Worm (Caenorhabditis elegans) whole organism, L4 larva: Measurements from ENCODE around the gene Y54G2A.45.

Experiments used
- F49E8.2 ChIP-seq: sonication (generic microtip); optimal IDR thresholded peaks from 2 replicates; lab custom pipeline; 2016; ENCODE audit warnings: missing compliant biosample characterization, mild to moderate bottlenecking, missing genetic modification characterization, borderline replicate concordance
- R02D3.7 ChIP-seq: fragments of 150-350 bp; sonication (generic microtip); optimal IDR thresholded peaks from 3 replicates; lab custom pipeline; 2014; ENCODE audit warnings: missing biosample characterization, missing genetic modification characterization
- Y75B8A.6 ChIP-seq: fragments of 200-800 bp; sonication (Bioruptor generic); IDR thresholded peaks from 2 replicates; pipeline ENCODE4 v1.3.6; 2022; ENCODE audit warnings: missing genetic modification reagents, missing genetic modification characterization, missing compliant biosample characterization
- arid-1 ChIP-seq: fragments of 200-800 bp; sonication (Bioruptor generic); conservative IDR thresholded peaks from 2 replicates; pipeline ENCODE4 v1.3.6; 2022; ENCODE audit warnings: missing genetic modification reagents, missing genetic modification characterization, missing compliant biosample characterization
- ceh-20 ChIP-seq: fragments of 200-800 bp; sonication (Bioruptor generic); IDR thresholded peaks from 2 replicates; pipeline ENCODE4 v1.3.6; 2022; ENCODE audit warnings: missing genetic modification reagents, missing genetic modification characterization, missing compliant biosample characterization
- ceh-32 ChIP-seq: sonication (generic microtip); optimal IDR thresholded peaks from 2 replicates; lab custom pipeline; 2016; ENCODE audit warnings: mild to moderate bottlenecking, missing genetic modification characterization, missing compliant biosample characterization; ENCODE audit not compliant: poor library complexity
- ceh-44 ChIP-seq: fragments of 200-800 bp; sonication (Bioruptor generic); IDR thresholded peaks from 2 replicates; pipeline ENCODE4 v1.3.6; 2022; ENCODE audit warnings: missing genetic modification reagents, missing genetic modification characterization, missing compliant biosample characterization
- ceh-82 ChIP-seq: sonication (generic microtip); optimal IDR thresholded peaks from 2 replicates; lab custom pipeline; 2017; ENCODE audit warnings: missing biosample characterization, missing genetic modification characterization
- ctbp-1 ChIP-seq: fragments of 200-800 bp; sonication (Bioruptor generic); IDR thresholded peaks from 2 replicates; pipeline ENCODE4 v1.3.6; 2022; ENCODE audit warnings: missing genetic modification reagents, missing genetic modification characterization, missing compliant biosample characterization
- daf-12 ChIP-seq: fragments of 150-350 bp; optimal IDR thresholded peaks from 2 replicates; lab custom pipeline; 2014; ENCODE audit warnings: missing biosample characterization, missing genetic modification reagents, missing genetic modification characterization
- daf-16 ChIP-seq, 3 experiments: sonication (generic microtip); optimal IDR thresholded peaks; 2 replicates each; lab custom pipeline; 2016 to 2017; ENCODE audit warnings: missing genetic modification characterization in 3 of 3, missing genetic modification reagents in 3 of 3, mild to moderate bottlenecking in 2 of 3, missing compliant biosample characterization in 2 of 3, missing biosample characterization in 1 of 3, moderate library complexity in 1 of 3
- dmd-6 ChIP-seq: fragments of 200-800 bp; sonication (Bioruptor generic); IDR thresholded peaks from 2 replicates; pipeline ENCODE4 v1.3.6; 2022; ENCODE audit warnings: missing genetic modification reagents, missing genetic modification characterization, missing compliant biosample characterization
- dmd-9 ChIP-seq: fragments of 200-800 bp; sonication (Bioruptor generic); IDR thresholded peaks from 2 replicates; pipeline ENCODE4 v1.3.6; 2022; ENCODE audit warnings: missing genetic modification reagents, missing genetic modification characterization, missing compliant biosample characterization
- dve-1 ChIP-seq: sonication (generic microtip); optimal IDR thresholded peaks from 2 replicates; lab custom pipeline; 2017; ENCODE audit warnings: antibody characterized with exemption, mild to moderate bottlenecking, missing genetic modification characterization, missing compliant biosample characterization; ENCODE audit not compliant: insufficient read depth
- egl-43 ChIP-seq: fragments of 200-800 bp; sonication (Bioruptor generic); IDR thresholded peaks from 2 replicates; pipeline ENCODE4 v1.3.6; 2022; ENCODE audit warnings: missing genetic modification reagents, missing genetic modification characterization, missing compliant biosample characterization
- hif-1 ChIP-seq, 2 experiments: sonication (generic microtip); optimal IDR thresholded peaks; 2 replicates each; lab custom pipeline; 2016 to 2017; ENCODE audit warnings: missing compliant biosample characterization in 2 of 2, missing genetic modification characterization in 2 of 2, missing genetic modification reagents in 2 of 2, missing genotype in 2 of 2, mild to moderate bottlenecking in 1 of 2
- lin-13 ChIP-seq: fragments of 150-350 bp; optimal IDR thresholded peaks from 2 replicates; lab custom pipeline; 2014; ENCODE audit warnings: missing biosample characterization, missing genetic modification reagents, missing genetic modification characterization
- lin-15B ChIP-seq: fragments of 150-350 bp; sonication (generic microtip); optimal IDR thresholded peaks from 3 replicates; lab custom pipeline; 2014; ENCODE audit warnings: missing biosample characterization, missing genetic modification characterization
- lin-29 ChIP-seq: fragments of 200-800 bp; sonication (Bioruptor generic); IDR thresholded peaks from 2 replicates; pipeline ENCODE4 v1.3.6; 2022; ENCODE audit warnings: missing genetic modification reagents, missing genetic modification characterization, missing compliant biosample characterization
- lin-38 ChIP-seq: fragments of 200-800 bp; sonication (Bioruptor generic); IDR thresholded peaks from 2 replicates; pipeline ENCODE4 v1.3.6; 2022; ENCODE audit warnings: missing genetic modification reagents, missing genetic modification characterization, missing compliant biosample characterization
- lin-39 ChIP-seq: fragments of 150-350 bp; optimal IDR thresholded peaks from 2 replicates; lab custom pipeline; 2014; ENCODE audit warnings: missing biosample characterization, missing genetic modification reagents, missing genetic modification characterization
- lir-3 ChIP-seq: sonication (generic microtip); optimal IDR thresholded peaks from 2 replicates; lab custom pipeline; 2016; ENCODE audit warnings: mild to moderate bottlenecking, missing genetic modification characterization, missing compliant biosample characterization
- lsy-2 ChIP-seq, 2 experiments: fragments of 150-350 bp in 1 of 2; sonication (generic microtip) in 1 of 2; optimal IDR thresholded peaks; 2 replicates each; lab custom pipeline; 2014 to 2017; ENCODE audit warnings: missing biosample characterization in 2 of 2, missing genetic modification characterization in 2 of 2
- mdl-1 ChIP-seq, 2 experiments: fragments of 150-350 bp in 1 of 2; sonication (generic microtip) in 1 of 2; optimal IDR thresholded peaks; 2 replicates each; lab custom pipeline; 2014 to 2017; ENCODE audit warnings: missing biosample characterization in 2 of 2, missing genetic modification characterization in 2 of 2
- mdt-29 ChIP-seq: fragments of 200-800 bp; sonication (Bioruptor generic); IDR thresholded peaks from 2 replicates; pipeline ENCODE4 v1.3.6; 2022; ENCODE audit warnings: missing genetic modification reagents, missing genetic modification characterization, missing compliant biosample characterization
- mep-1 ChIP-seq: fragments of 150-350 bp; sonication (generic microtip); optimal IDR thresholded peaks from 3 replicates; lab custom pipeline; 2014; ENCODE audit warnings: missing biosample characterization, missing genetic modification characterization
- mes-2 ChIP-seq: sonication (generic microtip); optimal IDR thresholded peaks from 2 replicates; lab custom pipeline; 2016; ENCODE audit warnings: missing genotype, mild to moderate bottlenecking, missing genetic modification characterization, missing compliant biosample characterization; ENCODE audit not compliant: poor library complexity, severe bottlenecking
- mxl-3 ChIP-seq: fragments of 200-800 bp; sonication (Bioruptor generic); optimal IDR thresholded peaks from 2 replicates; lab custom pipeline; 2018; ENCODE audit warnings: mild to moderate bottlenecking, missing genetic modification characterization, missing compliant biosample characterization
- nhr-10 ChIP-seq: fragments of 150-350 bp; optimal IDR thresholded peaks from 2 replicates; lab custom pipeline; 2014; ENCODE audit warnings: missing biosample characterization, missing genetic modification characterization
- nhr-102 ChIP-seq: sonication (generic microtip); optimal IDR thresholded peaks from 2 replicates; lab custom pipeline; 2016; ENCODE audit warnings: mild to moderate bottlenecking, missing genetic modification characterization, moderate library complexity, missing compliant biosample characterization
- nhr-11 ChIP-seq: fragments of 150-350 bp; optimal IDR thresholded peaks from 2 replicates; lab custom pipeline; 2014; ENCODE audit warnings: missing biosample characterization, missing genetic modification characterization
- nhr-25 ChIP-seq: sonication (generic microtip); optimal IDR thresholded peaks from 2 replicates; lab custom pipeline; 2017; ENCODE audit warnings: missing genetic modification characterization, mild to moderate bottlenecking, missing compliant biosample characterization, antibody characterized with exemption, moderate library complexity, borderline replicate concordance; ENCODE audit not compliant: insufficient read depth
- nhr-28 ChIP-seq: fragments of 150-350 bp; optimal IDR thresholded peaks from 2 replicates; lab custom pipeline; 2014; ENCODE audit warnings: missing biosample characterization, missing genetic modification characterization
- nhr-42 ChIP-seq: fragments of 200-800 bp; sonication (Bioruptor generic); IDR thresholded peaks from 2 replicates; pipeline ENCODE4 v1.3.6; 2022; ENCODE audit warnings: missing genetic modification characterization, missing compliant biosample characterization
- nhr-77 ChIP-seq: fragments of 150-350 bp; optimal IDR thresholded peaks from 2 replicates; lab custom pipeline; 2014; ENCODE audit warnings: missing biosample characterization, missing genetic modification characterization
- saeg-2 ChIP-seq: fragments of 200-800 bp; sonication (Bioruptor generic); IDR thresholded peaks from 2 replicates; pipeline ENCODE4 v1.3.6; 2022; ENCODE audit warnings: missing genetic modification reagents, missing genetic modification characterization, missing compliant biosample characterization
- snpc-1.2 ChIP-seq: fragments of 200-800 bp; sonication (Bioruptor generic); IDR thresholded peaks from 2 replicates; pipeline ENCODE4 v1.3.6; 2022; ENCODE audit warnings: missing genetic modification reagents, missing genetic modification characterization, missing compliant biosample characterization
- snpc-4 ChIP-seq: fragments of 150-350 bp; optimal IDR thresholded peaks from 2 replicates; lab custom pipeline; 2014; ENCODE audit warnings: missing biosample characterization, missing genetic modification characterization
- spr-1 ChIP-seq: sonication (generic microtip); optimal IDR thresholded peaks from 2 replicates; lab custom pipeline; 2016; ENCODE audit warnings: mild to moderate bottlenecking, missing genetic modification characterization, missing compliant biosample characterization
- spr-3 ChIP-seq: fragments of 200-800 bp; sonication (Bioruptor generic); optimal IDR thresholded peaks from 2 replicates; lab custom pipeline; 2018; ENCODE audit warnings: mild to moderate bottlenecking, missing genetic modification characterization, missing compliant biosample characterization
- tag-97 ChIP-seq: fragments of 200-800 bp; sonication (Bioruptor generic); IDR thresholded peaks from 2 replicates; pipeline ENCODE4 v1.3.6; 2022; ENCODE audit warnings: missing genetic modification characterization, missing compliant biosample characterization
- tra-1 ChIP-seq: fragments of 200-800 bp; sonication (Bioruptor generic); IDR thresholded peaks from 2 replicates; pipeline ENCODE4 v1.3.6; 2022; ENCODE audit warnings: missing genetic modification reagents, missing genetic modification characterization, missing compliant biosample characterization
- unc-62 ChIP-seq, 3 experiments: fragments of 150-350 bp in 1 of 3; sonication (generic microtip); optimal IDR thresholded peaks in 2 of 3; peaks in 1 of 3; 1 replicate in 1 of 3; 2 replicates in 2 of 3; lab custom pipeline; 2014 to 2017; ENCODE audit warnings: missing biosample characterization in 3 of 3, missing genetic modification characterization in 3 of 3, missing genetic modification reagents in 3 of 3, missing genotype in 1 of 3
- zip-11 ChIP-seq: fragments of 200-800 bp; sonication (Bioruptor generic); IDR thresholded peaks from 2 replicates; pipeline ENCODE4 v1.3.6; 2022; ENCODE audit warnings: missing genetic modification characterization, missing compliant biosample characterization

The Y54G2A.45 gene

DNA sequence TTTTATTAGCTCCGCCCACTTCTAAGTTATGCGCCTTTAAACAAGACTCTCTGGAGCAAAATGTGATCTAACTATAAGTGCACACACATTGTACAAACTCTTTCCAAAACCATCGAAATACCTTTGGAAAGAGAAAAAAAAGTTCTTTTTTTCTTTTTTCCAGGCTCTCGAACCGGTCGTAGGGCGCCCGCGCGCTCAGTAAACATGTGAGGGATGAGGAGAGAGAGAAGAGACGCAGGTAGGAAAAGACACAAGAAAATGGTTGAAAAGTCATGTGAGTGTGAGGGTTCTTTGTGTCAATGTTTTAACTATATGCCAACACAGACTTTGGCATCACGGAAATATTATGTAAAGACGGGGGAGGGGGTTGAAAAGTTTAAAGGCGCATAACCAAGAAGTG is 31.2 kb upstream of the Y54G2A.45 start (continued):
- peak; percentile 69; the same call in 1 of the 2 replicates for TF ChIP-seq ceh-20
- 0 out of 2 replicates have a peak, but pooled peaks have one; percentile 9 for TF ChIP-seq zip-11 (GFP tag; lab: Robert Waterston, UW)
- no peak for TF ChIP-seq saeg-2 (GFP tag; lab: Robert Waterston, UW)
- TF ChIP-seq ctbp-1 (GFP tag; lab: Robert Waterston, UW), result peak; percentile 49; the same call in 1 of the 2 replicates
- TF ChIP-seq mdt-29 (GFP tag; lab: Robert Waterston, UW), result 0 out of 2 replicates have a peak, but pooled peaks have one; percentile 48
- TF ChIP-seq snpc-4 (tag; lab: Kevin White, UChicago), result no peak
- TF ChIP-seq dmd-9 (GFP tag; lab: Robert Waterston, UW), result no peak
- TF ChIP-seq egl-43 (GFP tag; lab: Robert Waterston, UW), result peak; percentile 57; the same call in 1 of the 2 replicates
- TF ChIP-seq nhr-25 (tag; lab: Kevin White, UChicago), result no peak
- peak; percentile 58 for TF ChIP-seq mes-2 (tag; lab: Kevin White, UChicago)
- peak; percentile 26 for TF ChIP-seq nhr-102 (tag; lab: Kevin White, UChicago)
- peak; percentile 46; the same call in 1 of the 2 replicates for TF ChIP-seq arid-1
- no peak for TF ChIP-seq daf-12
- peak; percentile 94 for TF ChIP-seq nhr-28 (tag; lab: Kevin White, UChicago)
- TF ChIP-seq lin-38 (GFP tag; lab: Robert Waterston, UW), result peak; percentile 41; the same call in 1 of the 2 replicates
- peak; percentile 77 for TF ChIP-seq lin-29 (GFP tag; lab: Robert Waterston, UW)
- peak; percentile 92 for TF ChIP-seq dve-1 (tag; lab: Kevin White, UChicago)
- TF ChIP-seq lsy-2 (tag; optimal IDR thresholded peaks at IDR 0.05; lab: Kevin White, UChicago), result peak; percentile 17 to 82
- TF ChIP-seq mxl-3 (GFP tag; lab: Kevin White, UChicago), result peak; percentile 73
- peak in 1 of 2 experiments; percentile 20 for TF ChIP-seq daf-16 (GFP tag; optimal IDR thresholded peaks at IDR 0.05; lab: Kevin White, UChicago)
- TF ChIP-seq daf-16 (tag; optimal IDR thresholded peaks at IDR 0.05; lab: Kevin White, UChicago), result peak; percentile 88
- TF ChIP-seq lin-39 (tag; lab: Kevin White, UChicago), result no peak
- TF ChIP-seq ceh-32 (tag; lab: Kevin White, UChicago), result no peak
- no peak for TF ChIP-seq snpc-1.2 (GFP tag; lab: Robert Waterston, UW)
- TF ChIP-seq nhr-42 (GFP tag; lab: Robert Waterston, UW), result 0 out of 2 replicates have a peak, but pooled peaks have one; percentile 58
- no peak for TF ChIP-seq R02D3.7 (tag; lab: Kevin White, UChicago)
- TF ChIP-seq lir-3 (tag; lab: Kevin White, UChicago), result no peak
- peak; percentile 85 for TF ChIP-seq nhr-77 (tag; lab: Kevin White, UChicago)
- TF ChIP-seq tag-97 (GFP tag; lab: Robert Waterston, UW), result no peak
- TF ChIP-seq mep-1, result peak; percentile 89
- peak; percentile 75 for TF ChIP-seq lin-13 (GFP tag; lab: Kevin White, UChicago)
- TF ChIP-seq tra-1 (GFP tag; lab: Robert Waterston, UW), result no peak
- no peak for TF ChIP-seq lin-15B (tag; lab: Kevin White, UChicago)
- TF ChIP-seq ceh-44 (GFP tag; lab: Robert Waterston, UW), result no peak
- 0 out of 2 replicates have a peak, but pooled peaks have one; percentile 26 for TF ChIP-seq Y75B8A.6 (GFP tag; lab: Robert Waterston, UW)
- no peak for TF ChIP-seq F49E8.2 (tag; lab: Kevin White, UChicago)
- TF ChIP-seq hif-1 (tag; optimal IDR thresholded peaks at IDR 0.05; lab: Kevin White, UChicago), result peak in 1 of 2 experiments; percentile 43
- no peak for TF ChIP-seq spr-3
- no peak for TF ChIP-seq ceh-82 (tag; lab: Kevin White, UChicago)
- peak; percentile 53 for TF ChIP-seq nhr-10 (tag; lab: Kevin White, UChicago)
- peak; percentile 39 for TF ChIP-seq spr-1 (tag; lab: Kevin White, UChicago)
- peak; percentile 78 for TF ChIP-seq dmd-6
- TF ChIP-seq nhr-11 (tag; lab: Kevin White, UChicago), result peak; percentile 66
- TF ChIP-seq mdl-1 (tag; optimal IDR thresholded peaks at IDR 0.05; lab: Kevin White, UChicago), result peak; percentile 9 to 87
- TF ChIP-seq unc-62 (GFP tag; optimal IDR thresholded peaks at IDR 0.05 in 1 of 2; lab: Kevin White, UChicago), result peak in 1 of 2 experiments; percentile 98
- no peak for TF ChIP-seq unc-62 (tag; optimal IDR thresholded peaks at IDR 0.05; lab: Kevin White, UChicago)
